Worm (Caenorhabditis elegans): ENCODE results near the gene Y49F6B.6.

DNA sequence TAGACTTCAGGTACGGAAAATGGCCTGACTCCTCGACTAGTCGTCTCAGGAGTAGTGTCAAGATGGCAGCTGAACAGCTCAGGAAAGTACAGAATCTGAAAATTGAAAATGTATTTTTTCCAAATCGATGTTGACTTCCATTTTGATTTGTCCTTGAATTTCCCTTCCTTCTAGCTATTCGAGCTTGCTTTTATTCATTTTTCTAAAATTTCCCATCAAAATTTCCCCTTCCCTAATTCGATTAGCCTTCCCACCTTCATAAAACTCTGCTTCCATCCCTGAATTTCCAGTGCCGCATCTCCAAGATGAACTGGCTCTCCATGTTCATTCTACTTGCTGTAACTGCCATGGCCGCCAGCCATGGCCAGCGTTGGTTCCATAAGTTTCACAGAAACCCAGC is at the start of gene Y49F6B.6:
- TF ChIP-seq ceh-18 (tag; optimal IDR thresholded peaks at IDR 0.05) (no peak), sox-4 (tag; optimal IDR thresholded peaks at IDR 0.05) (no peak), ceh-31 (tag; optimal IDR thresholded peaks at IDR 0.05) (no peak)
